Worm (Caenorhabditis elegans): ENCODE measurements around the gene C45B2.8.

C45B2.8 gene

DNA sequence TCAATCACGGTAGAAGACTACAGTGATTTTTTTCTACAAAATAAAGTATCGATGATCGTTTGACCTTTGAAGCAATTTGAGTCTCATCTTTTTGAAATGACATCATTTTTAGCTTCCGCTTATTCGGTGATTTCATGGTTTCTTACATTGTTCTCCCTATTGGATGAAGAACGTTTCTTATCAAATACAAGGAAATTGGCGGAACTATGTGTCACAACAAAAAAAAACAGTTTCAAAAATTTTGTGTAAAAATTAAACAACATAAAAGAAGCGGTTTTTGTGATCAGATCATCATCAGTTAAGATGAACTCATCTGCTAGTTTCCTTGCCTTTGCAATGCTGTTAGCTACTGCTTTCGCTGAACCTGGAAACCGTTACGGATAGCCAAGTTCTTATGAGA lies at the start of gene C45B2.8:
Gene C45B2.8 (plus strand): TSS at position 301 of the 400 bp plus-strand sequence.
- TF ChIP-seq unc-62 (GFP tag; optimal IDR thresholded peaks at IDR 0.05): no peak

DNA sequence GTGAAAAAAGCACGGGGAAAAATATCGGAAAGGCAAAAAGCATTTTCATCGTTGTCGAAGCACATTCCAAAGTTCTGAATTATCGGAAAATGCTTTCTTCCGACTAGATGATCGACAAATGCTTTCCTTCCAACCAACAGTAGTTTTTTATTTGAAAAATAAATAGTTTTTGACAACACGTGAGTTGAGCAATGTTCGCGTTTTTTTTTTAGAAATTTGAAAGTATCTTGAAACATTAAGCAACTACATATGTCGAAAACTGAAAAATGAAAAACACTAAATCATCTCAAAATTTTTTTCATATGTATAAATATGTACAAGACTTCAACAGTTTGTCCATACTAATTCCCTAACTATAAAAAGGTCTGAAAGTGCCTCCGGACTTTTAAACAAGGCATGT lies 48.2 kb upstream of the C45B2.8 start, which contains the start of gene hsp-25:
Gene hsp-25 (minus strand): TSS at position 101 of the 400 bp plus-strand sequence.
- no peak for TF ChIP-seq unc-62 (GFP tag; optimal IDR thresholded peaks at IDR 0.05)

DNA sequence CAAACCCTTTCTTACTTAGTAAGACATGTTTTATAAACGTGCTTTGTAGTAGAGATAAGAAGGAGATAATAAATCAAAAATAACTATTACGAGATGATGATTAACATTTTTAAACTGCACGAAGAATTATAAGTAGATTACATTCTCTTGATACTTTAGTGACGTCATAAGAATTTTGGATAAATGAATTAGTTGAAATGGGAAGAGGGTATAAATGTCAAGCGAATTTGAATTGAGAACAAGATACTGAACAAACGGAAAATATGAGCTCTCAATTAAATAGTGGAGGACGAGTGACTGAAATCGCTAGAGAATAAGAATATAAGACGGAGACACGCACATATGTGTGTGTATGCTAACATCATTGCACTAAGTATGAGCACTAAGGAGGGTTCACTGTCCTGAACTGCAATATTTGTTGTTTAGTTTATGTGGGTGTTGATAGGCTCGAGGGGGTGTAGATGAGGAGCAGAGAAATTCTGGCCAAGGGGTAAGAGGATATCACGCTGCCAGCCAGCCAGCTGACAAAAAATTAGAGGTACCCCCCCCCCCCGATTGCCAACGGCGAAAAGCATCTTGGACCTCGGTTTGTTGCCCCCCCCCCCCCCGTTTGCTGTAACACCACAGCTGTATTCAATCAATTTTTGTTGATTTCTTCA lies 47.2 kb upstream of the C45B2.8 start:
- no peak for TF ChIP-seq unc-62 (GFP tag; optimal IDR thresholded peaks at IDR 0.05)

DNA sequence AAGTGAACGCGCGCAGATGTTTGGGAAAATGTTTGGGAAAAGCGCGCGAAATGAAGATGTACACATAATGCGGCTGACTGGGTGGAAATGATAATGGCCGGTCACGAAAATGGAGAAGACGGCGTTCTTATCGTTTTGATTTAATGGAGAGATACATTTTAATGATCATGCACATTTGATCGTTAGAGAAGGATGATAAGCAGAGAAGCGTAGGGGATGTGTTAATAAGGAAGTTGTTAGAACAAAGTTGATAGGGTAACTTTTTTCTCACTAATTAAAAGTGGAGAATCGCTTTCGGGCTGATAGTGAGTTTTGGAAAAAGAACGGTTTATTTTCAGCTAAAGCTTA lies 46.7 kb upstream of the C45B2.8 start:
- TF ChIP-seq unc-62 (GFP tag; optimal IDR thresholded peaks at IDR 0.05): no peak

DNA sequence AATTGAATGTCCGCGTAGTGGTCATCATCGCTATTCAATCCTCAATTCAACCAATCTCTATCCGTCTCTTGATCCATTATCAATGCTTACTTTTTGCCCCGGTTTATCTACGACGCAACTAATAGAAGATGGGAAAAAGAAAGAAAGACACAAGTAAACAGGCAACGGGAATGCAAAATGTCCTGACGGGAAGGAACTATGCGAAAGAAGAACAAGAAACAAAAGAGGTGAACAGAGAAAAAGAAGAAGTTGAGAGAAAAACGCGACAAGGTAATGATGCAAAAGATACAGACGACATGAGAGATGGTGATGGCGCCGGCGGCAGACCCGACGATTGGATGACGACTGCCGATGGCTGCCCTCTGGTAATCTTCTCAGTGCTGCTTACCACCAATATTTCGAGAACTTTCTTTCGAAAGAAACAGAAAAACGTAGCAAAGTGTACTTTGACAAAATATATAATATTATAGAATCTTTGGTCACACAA lies 45.7 kb upstream of the C45B2.8 start:
- TF ChIP-seq unc-62 (GFP tag; optimal IDR thresholded peaks at IDR 0.05): no peak

DNA sequence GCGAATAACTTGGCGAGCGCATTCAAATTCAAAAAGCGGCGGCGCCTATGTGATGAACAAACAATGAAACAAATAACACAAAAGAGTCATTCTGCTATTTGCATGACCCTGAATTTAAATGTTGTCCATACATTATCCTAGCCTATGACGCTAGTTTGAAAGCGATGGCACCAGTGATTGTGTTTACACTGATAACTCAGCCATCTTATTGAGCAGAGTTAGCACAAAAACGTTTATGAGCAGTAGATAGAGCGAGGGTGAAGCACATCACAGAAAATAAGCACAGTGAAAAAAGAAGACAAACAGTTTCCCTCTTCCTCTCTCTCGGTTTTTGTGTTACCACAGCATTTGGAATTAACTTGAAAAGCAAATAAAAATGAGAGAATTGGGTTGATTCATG lies 44.5 kb upstream of the C45B2.8 start:
- TF ChIP-seq unc-62 (GFP tag; optimal IDR thresholded peaks at IDR 0.05): no peak

DNA sequence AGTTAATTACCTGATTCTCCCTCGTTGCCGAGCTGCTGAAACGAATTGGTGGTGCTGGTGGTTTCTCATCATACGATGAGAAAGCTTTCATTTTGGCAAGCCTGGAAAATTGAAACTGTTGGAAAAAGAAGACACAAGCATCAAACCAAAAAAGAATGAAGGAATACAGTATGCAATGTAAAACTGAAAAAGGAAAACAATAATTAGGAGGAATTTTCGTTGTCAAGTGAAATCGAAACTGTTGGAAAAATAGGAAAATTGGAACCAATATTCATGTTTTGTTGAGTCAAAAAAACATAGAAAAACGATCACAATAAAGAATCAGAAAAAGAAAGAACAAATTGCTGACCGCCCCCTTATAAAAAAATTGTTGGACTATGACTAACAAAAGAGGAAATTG lies 39.3 kb upstream of the C45B2.8 start, which contains the start of gene pak-1:
Gene pak-1 (minus strand): TSS at position 101 of the 400 bp plus-strand sequence.
- TF ChIP-seq unc-62 (GFP tag; optimal IDR thresholded peaks at IDR 0.05): no peak

DNA sequence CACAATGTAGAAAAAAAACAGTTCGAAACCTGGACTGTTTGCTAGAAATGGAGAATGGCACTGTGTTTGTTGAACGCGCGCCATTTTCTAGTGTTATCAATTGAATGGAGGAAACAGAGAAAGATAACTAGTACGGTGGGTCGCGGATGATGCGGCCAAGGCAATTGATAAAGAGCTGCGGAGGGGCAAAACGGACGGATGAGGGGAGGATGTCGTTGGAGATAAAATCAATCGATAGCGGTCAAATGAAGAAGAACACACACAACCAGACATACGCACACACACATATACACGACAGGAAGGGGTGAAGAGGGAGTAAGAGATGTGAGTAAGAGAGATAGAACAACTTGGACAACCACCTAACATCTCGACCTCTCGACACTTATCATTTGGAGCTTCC lies 37.7 kb upstream of the C45B2.8 start:
- no peak for TF ChIP-seq unc-62 (GFP tag; optimal IDR thresholded peaks at IDR 0.05)

DNA sequence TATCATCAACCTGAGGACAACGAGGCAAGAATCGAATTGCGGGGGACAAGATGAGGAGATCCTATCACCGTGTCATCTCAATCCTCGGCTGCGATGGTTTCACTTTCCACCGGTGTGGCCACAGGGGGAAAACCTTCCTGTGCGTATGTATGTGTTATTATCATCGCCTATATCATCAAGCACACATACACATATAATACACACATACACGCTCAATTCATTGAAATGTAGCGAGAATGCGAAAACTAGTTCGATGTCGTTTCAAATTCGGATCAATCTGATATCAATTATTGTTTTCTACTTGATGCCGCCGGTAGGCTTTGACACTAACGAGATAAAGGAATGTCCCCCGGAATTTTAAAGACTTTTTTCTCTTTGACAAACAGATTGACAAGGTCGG lies 36.9 kb upstream of the C45B2.8 start:
- no peak for TF ChIP-seq unc-62 (GFP tag; optimal IDR thresholded peaks at IDR 0.05)

DNA sequence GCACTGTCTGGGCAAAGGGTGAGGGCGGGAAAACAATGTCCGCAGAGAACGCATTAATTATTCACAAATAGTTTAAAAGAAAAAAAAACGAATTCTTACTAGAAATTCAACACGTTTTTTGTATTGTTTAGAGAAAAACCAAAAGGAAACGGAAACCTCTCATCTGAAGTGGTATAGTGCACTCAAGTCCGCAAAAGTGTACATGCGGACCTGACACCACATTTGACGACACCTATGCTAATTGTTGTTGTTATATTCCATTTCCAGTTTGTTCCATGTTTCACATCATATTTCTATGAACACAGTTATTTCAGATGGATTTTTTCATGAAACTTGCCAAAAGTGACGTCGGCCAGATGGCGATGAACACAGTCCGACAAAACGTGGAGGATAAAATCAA lies 35.0 kb upstream of the C45B2.8 start, which contains the start of gene C45B2.6:
Gene C45B2.6 (plus strand): TSS at position 136 of the 400 bp plus-strand sequence.
- no peak for TF ChIP-seq unc-62 (GFP tag; optimal IDR thresholded peaks at IDR 0.05)

DNA sequence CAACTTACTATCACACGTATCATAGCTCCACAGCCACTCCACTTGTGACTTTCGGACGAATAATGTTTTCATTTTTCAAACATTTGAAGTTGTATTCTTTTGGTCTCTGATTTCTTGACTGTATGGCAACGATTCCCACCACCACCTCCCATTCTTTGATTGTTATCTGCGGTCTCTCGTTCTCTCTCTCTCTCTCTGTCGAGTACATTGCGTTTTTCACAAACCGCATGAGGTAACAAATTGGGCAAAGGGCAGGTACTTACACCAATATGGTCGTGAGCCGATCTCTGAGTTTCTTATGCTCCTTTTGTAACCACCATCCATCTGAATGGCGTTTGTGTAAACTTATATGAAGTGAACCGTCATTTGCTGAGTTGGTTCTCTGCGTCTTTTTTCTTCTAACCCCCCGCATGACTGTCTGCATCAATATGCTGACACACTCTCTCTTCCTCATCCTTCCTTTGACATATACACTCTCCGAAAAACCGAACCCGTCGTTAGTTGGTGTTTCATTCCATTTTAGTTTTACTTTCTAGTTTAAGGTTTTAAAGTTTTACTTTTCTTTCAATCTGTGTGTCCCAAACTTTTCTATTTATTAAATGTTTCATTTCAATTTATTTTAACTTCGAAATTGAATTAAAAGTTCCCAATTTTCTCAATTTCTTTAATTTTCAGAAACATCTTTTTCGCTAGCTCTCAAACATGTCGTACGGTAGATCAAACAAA lies 30.0 kb upstream of the C45B2.8 start, which contains the start of gene gln-1:
Gene gln-1 (plus strand): TSS at position 676 of the 726 bp plus-strand sequence.
- TF ChIP-seq unc-62 (GFP tag; optimal IDR thresholded peaks at IDR 0.05): no peak

DNA sequence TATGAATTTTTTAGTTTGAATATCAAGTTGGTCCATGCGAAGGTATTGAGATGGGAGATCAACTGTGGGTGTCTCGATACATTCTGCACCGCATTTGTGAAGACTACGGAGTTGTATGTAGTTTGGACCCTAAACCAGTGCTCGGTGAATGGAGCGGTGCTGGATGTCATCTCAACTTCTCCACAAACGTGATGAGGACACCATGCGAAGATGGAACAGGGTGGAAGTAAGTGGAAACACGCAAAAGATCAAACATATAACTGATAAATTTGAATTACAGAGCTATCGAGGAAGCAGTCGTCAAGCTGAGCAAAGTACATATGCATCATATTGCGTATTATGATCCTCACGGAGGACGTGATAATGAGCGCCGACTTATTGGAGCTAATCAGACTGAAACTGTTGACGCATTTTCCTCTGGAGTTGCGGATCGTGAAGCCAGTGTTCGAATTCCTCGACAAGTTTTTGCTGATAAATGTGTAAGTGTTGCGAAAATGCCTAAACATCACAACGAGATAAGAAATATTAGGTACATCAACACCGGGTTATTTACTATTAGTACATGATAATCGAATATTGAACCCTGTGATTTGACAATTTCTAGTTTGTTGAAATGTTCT lies 28.5 kb upstream of the C45B2.8 start:
- TF ChIP-seq unc-62 (GFP tag; optimal IDR thresholded peaks at IDR 0.05): no peak

DNA sequence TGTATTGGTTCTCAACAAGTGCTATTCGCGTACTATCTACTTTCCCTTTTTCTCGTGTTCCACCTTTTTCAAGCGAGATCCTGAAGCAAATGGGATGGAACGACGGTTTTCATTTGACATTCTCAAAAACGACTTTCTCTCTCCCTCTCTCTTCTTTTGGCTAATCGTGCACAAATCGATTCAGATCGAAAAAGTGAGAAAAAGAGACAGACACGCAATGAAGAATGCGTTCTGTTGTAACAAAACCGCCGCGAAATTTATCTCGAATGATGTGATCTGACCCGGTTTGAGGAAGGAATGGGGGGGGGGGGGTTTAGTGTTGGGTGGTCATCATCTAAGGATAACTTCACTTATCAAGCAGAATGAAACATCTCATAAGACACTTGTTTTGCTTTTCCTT lies 23.4 kb upstream of the C45B2.8 start:
- TF ChIP-seq unc-62 (GFP tag; optimal IDR thresholded peaks at IDR 0.05): no peak

DNA sequence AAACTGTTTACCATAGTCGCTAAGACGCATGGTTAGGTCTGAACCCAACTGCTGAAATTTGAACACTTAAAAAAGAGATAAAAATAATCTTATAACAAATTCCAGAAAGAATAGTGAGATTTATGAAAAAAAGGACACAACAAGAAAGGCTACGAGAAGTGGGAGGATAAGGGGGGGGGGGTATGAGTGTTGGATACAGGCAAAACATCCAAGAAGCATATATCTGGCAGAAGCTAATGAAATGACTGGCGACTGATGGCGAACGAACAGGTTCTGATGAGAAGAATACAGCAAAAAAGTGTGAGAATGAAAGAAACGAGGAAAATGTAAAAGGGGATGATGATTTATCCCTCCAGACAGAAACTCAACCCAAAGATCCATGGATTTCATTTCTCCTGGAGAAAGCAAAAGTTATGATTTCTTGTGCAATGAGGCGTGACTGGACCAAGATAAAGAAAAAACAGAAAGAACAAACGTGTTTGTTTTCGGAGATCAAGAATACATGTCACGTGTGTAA lies 21.8 kb upstream of the C45B2.8 start, which contains the start of gene ptr-4:
Gene ptr-4 (minus strand): TSS at position 51 of the 517 bp plus-strand sequence.
- TF ChIP-seq unc-62 (GFP tag; optimal IDR thresholded peaks at IDR 0.05): no peak

DNA sequence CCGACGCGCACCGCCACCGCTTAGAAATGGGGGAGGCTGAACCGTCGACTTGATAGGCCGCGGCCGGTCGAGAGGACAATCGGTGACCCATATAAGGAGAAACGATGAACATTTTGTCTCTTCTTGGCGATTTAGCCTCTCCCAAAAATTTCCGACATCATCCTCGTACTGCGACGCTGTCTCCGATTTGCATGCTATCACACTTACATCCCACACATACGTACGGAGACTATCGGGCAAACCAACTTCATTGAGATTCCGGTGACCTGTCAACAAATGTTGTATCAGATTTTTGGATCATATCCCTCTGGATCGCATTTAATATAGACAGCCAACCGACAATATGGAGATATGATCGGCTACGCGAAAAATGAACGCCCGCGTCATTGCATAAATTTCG lies 21.2 kb upstream of the C45B2.8 start:
- no peak for TF ChIP-seq unc-62 (GFP tag; optimal IDR thresholded peaks at IDR 0.05)

DNA sequence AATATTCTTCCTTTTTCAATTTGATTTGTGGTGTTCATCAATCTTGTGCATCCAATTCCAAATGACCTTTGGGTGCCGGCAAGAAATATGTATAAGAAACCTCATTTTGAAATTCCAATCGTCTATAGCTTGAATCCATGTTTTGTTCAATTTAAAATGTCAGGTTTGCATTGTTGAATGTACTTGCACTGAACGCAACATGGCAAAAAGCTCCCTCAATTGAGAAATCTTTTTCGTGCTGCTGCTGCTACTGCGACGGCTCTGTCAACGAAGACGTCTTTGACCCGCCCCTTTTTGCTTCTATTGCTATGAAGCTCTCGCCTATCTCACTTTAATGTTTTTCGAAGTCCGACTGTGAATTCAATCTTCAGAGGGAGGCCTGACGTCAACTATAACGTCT lies 12.6 kb upstream of the C45B2.8 start, which contains the start of gene lgc-58:
Gene lgc-58 (plus strand): TSS at position 301 of the 400 bp plus-strand sequence.
- TF ChIP-seq unc-62 (GFP tag; optimal IDR thresholded peaks at IDR 0.05): no peak

Data from whole organism, dauer.